Fruit fly (Drosophila melanogaster): Measurements from ENCODE around the gene CG2694.

The CG2694 gene

DNA sequence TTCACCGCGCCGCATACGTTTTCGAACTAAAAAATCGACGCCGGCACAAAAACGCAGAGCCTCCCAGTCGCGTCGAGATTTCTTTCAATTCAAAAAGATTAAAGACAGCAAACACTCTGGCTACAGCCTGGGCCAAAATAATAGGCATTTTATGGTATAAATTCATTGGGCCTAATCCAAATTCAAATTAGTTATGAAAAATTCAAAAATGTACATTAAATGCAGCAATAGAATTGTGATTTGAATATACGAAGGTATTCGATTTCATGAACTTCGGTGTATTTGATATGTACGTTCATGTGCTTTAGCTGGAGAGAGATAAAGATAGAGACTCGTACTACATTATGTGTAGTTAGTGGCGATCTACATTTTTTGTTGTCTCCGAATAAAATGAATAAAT, 30.2 kb downstream of the CG2694 start, which contains the start of gene Syx4 (continued):
- TF ChIP-seq shn (GFP tag; optimal IDR thresholded peaks at IDR 0.05) (peak; percentile 76), Fer3 (tag; optimal IDR thresholded peaks at IDR 0.05) (peak; percentile 95), CG7357 (GFP tag; IDR thresholded peaks at IDR 0.05) (peak; percentile 82), dmrt99B (tag; optimal IDR thresholded peaks at IDR 0.05) (peak; percentile 95), CG18599 (GFP tag; optimal IDR thresholded peaks at IDR 0.05) (peak; percentile 97), Optix (GFP tag; IDR thresholded peaks at IDR 0.05) (peak; percentile 78), onecut (GFP tag; IDR thresholded peaks at IDR 0.05) (peak; percentile 85), btn (GFP tag; optimal IDR thresholded peaks at IDR 0.05) (peak; percentile 75), CG31441 (GFP tag; IDR thresholded peaks at IDR 0.05) (peak; percentile 91), pnt (GFP tag; optimal IDR thresholded peaks at IDR 0.05) (peak; percentile 71), CG2129 (GFP tag; IDR thresholded peaks at IDR 0.05; ENCODE audit: partially characterized antibody) (no peak), Usf (GFP tag; optimal IDR thresholded peaks at IDR 0.05) (peak; percentile 71), pfk (GFP tag; optimal IDR thresholded peaks at IDR 0.05) (no peak), CG7987 (GFP tag; optimal IDR thresholded peaks at IDR 0.05) (peak; percentile 87), Kr (GFP tag; optimal IDR thresholded peaks at IDR 0.05) (no peak), pita (GFP tag; optimal IDR thresholded peaks at IDR 0.05) (no peak), gce (GFP tag; IDR thresholded peaks at IDR 0.05) (peak; percentile 88), CG15269 (tag; optimal IDR thresholded peaks at IDR 0.05) (peak; percentile 95), CG7963 (GFP tag; IDR thresholded peaks at IDR 0.05; ENCODE audit: partially characterized antibody) (no peak), CG14667 (GFP tag; IDR thresholded peaks at IDR 0.05) (peak; percentile 78), CG9932 (GFP tag; IDR thresholded peaks at IDR 0.05) (peak; percentile 86), luna (GFP tag; optimal IDR thresholded peaks at IDR 0.05) (peak; percentile 84), CG12219 (GFP tag; optimal IDR thresholded peaks at IDR 0.05) (peak; percentile 92), H15 (GFP tag; IDR thresholded peaks at IDR 0.05) (peak; percentile 77), CG31388 (GFP tag; optimal IDR thresholded peaks at IDR 0.05) (peak; percentile 65), oc (tag; optimal IDR thresholded peaks at IDR 0.05) (peak; percentile 91), Sry-β (GFP tag; optimal IDR thresholded peaks at IDR 0.05) (peak; percentile 16), CG10267 (tag; optimal IDR thresholded peaks at IDR 0.05) (peak; percentile 78), YL-1 (GFP tag; optimal IDR thresholded peaks at IDR 0.05) (peak; percentile 12), zfh2 (GFP tag; optimal IDR thresholded peaks at IDR 0.05) (peak; percentile 89), Hey (tag; optimal IDR thresholded peaks at IDR 0.05) (peak; percentile 27), maf-S (GFP tag; optimal IDR thresholded peaks at IDR 0.05) (peak; percentile 84), az2 (GFP tag; optimal IDR thresholded peaks at IDR 0.05) (peak; percentile 86), CG13624 (GFP tag; optimal IDR thresholded peaks at IDR 0.05) (peak; percentile 83), fu2 (GFP tag; optimal IDR thresholded peaks at IDR 0.05) (peak; percentile 87), lab (GFP tag; optimal IDR thresholded peaks at IDR 0.05) (peak; percentile 97), CG10654 (GFP tag; optimal IDR thresholded peaks at IDR 0.05) (peak; percentile 83), stc (GFP tag; IDR thresholded peaks at IDR 0.05) (peak; percentile 89), D19B (GFP tag; optimal IDR thresholded peaks at IDR 0.05) (peak; percentile 63), sim (GFP tag; IDR thresholded peaks at IDR 0.05) (peak; percentile 80), CG8924 (tag; optimal IDR thresholded peaks at IDR 0.05) (peak; percentile 93), croc (GFP tag; conservative IDR thresholded peaks at IDR 0.05) (peak; percentile 54), mld (GFP tag; IDR thresholded peaks at IDR 0.05; ENCODE audit: partially characterized antibody) (no peak), h (optimal IDR thresholded peaks at IDR 0.05) (no peak), Nf-YB (GFP tag; optimal IDR thresholded peaks at IDR 0.05) (peak; percentile 76), CG12744 (GFP tag; optimal IDR thresholded peaks at IDR 0.05) (peak; percentile 87), Elba2 (GFP tag; optimal IDR thresholded peaks at IDR 0.05) (no peak), Ravus (GFP tag; IDR thresholded peaks at IDR 0.05) (peak; percentile 69), CG10543 (GFP tag; optimal IDR thresholded peaks at IDR 0.05) (peak; percentile 39), Atf-2 (GFP tag; optimal IDR thresholded peaks at IDR 0.05) (peak; percentile 76), Dek (tag; optimal IDR thresholded peaks at IDR 0.05) (peak; percentile 92), CG1647 (GFP tag; optimal IDR thresholded peaks at IDR 0.05) (peak; percentile 87)
